Fruit fly (Drosophila melanogaster): ENCODE data around the gene mor.

mor gene

DNA sequence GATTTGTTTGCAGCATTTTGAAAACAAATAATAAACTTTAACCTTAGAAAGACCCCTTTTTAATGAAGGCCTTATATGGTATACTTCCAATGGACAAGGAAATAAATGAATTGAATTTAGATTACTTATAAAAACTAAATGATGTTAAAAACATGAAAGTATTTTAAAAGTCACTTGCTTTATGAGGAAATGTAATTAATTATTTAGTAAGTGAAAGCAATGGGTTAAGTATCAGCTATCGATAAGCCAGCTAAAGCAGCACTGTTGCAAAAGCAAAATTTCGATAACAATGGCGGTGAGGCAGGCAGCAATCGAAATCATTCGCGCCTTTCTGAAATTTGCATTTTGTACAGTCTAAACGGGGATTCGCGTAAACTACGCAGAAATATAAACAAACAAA lies 7.5 kb downstream of the mor start, which contains the start of the genes CG32856 and Rbf2 (continued):
- no peak for TF ChIP-seq TFAM (GFP tag; optimal IDR thresholded peaks at IDR 0.05)
- no peak for TF ChIP-seq ro (GFP tag; IDR thresholded peaks at IDR 0.05)
- TF ChIP-seq CG2116 (GFP tag; optimal IDR thresholded peaks at IDR 0.05) = peak; percentile 99
- TF ChIP-seq CG15479 (GFP tag; optimal IDR thresholded peaks at IDR 0.05) = peak; percentile 13
- TF ChIP-seq Dip3 (GFP tag; optimal IDR thresholded peaks at IDR 0.05) = peak; percentile 84
- no peak for TF ChIP-seq sens-2 (GFP tag; IDR thresholded peaks at IDR 0.05)
- TF ChIP-seq Dp (GFP tag; optimal IDR thresholded peaks at IDR 0.05) = peak; percentile 84
- TF ChIP-seq slou (GFP tag; optimal IDR thresholded peaks at IDR 0.05) = peak; percentile 74
- peak; percentile 95 for TF ChIP-seq Med (GFP tag)
- TF ChIP-seq CG30020 (tag; optimal IDR thresholded peaks at IDR 0.05) = peak; percentile 82
- no peak for TF ChIP-seq Ada2b (GFP tag; IDR thresholded peaks at IDR 0.05)
- TF ChIP-seq exex (tag; optimal IDR thresholded peaks at IDR 0.05) = peak; percentile 8
- no peak for TF ChIP-seq CG1529 (GFP tag; optimal IDR thresholded peaks at IDR 0.05)
- no peak for TF ChIP-seq caup (GFP tag; optimal IDR thresholded peaks at IDR 0.05; ENCODE audit: severe bottlenecking)
- no peak for TF ChIP-seq Eip74EF (GFP tag; optimal IDR thresholded peaks at IDR 0.05)
- no peak for TF ChIP-seq CG3281 (GFP tag; optimal IDR thresholded peaks at IDR 0.05)
- TF ChIP-seq sisA (GFP tag; IDR thresholded peaks at IDR 0.05) = no peak
- TF ChIP-seq CG12942 (GFP tag; optimal IDR thresholded peaks at IDR 0.05) = peak; percentile 80
- peak in 1 of 2 experiments; percentile 69 for TF ChIP-seq chif (GFP tag; optimal IDR thresholded peaks at IDR 0.05)
- TF ChIP-seq dm (GFP tag; optimal IDR thresholded peaks at IDR 0.05) = peak; percentile 71
- TF ChIP-seq crp (GFP tag; optimal IDR thresholded peaks at IDR 0.05) = peak in 1 of 2 experiments; percentile 69
- TF ChIP-seq ara (GFP tag; IDR thresholded peaks at IDR 0.05) = no peak
- peak; percentile 88 for TF ChIP-seq lilli (GFP tag; optimal IDR thresholded peaks at IDR 0.05)
- TF ChIP-seq ase (GFP tag; IDR thresholded peaks at IDR 0.05) = no peak
- no peak; the same call in 2 of the 3 replicates for TF ChIP-seq jigr1 (GFP tag; IDR thresholded peaks at IDR 0.05)
- TF ChIP-seq croc (GFP tag; conservative IDR thresholded peaks at IDR 0.05) = no peak
- TF ChIP-seq gfzf (GFP tag; optimal IDR thresholded peaks at IDR 0.05) = peak; percentile 28
- TF ChIP-seq bigmax (GFP tag; optimal IDR thresholded peaks at IDR 0.05) = peak; percentile 43
- TF ChIP-seq CG9876 (GFP tag; optimal IDR thresholded peaks at IDR 0.05) = peak; percentile 42
- TF ChIP-seq Hsf (GFP tag; optimal IDR thresholded peaks at IDR 0.05) = peak; percentile 91
- TF ChIP-seq CrebB (tag; optimal IDR thresholded peaks at IDR 0.05) = peak; percentile 65
- no peak for TF ChIP-seq CG11093 (GFP tag; IDR thresholded peaks at IDR 0.05)
- TF ChIP-seq BEAF-32 (GFP tag; optimal IDR thresholded peaks at IDR 0.05) = peak; percentile 79
- TF ChIP-seq crol (GFP tag; IDR thresholded peaks at IDR 0.05) = no peak
- TF ChIP-seq ash1 (GFP tag; optimal IDR thresholded peaks at IDR 0.05) = no peak
- no peak for TF ChIP-seq Lim3 (GFP tag; IDR thresholded peaks at IDR 0.05)
- TF ChIP-seq odd (GFP tag; optimal IDR thresholded peaks at IDR 0.05) = peak; percentile 58
- peak; percentile 14; the same call in 1 of the 2 replicates for TF ChIP-seq CG5953 (GFP tag; IDR thresholded peaks at IDR 0.05)
- TF ChIP-seq CG30431 (GFP tag; optimal IDR thresholded peaks at IDR 0.05) = no peak
- TF ChIP-seq CG9797 (GFP tag; optimal IDR thresholded peaks at IDR 0.05) = peak; percentile 2
- peak; percentile 62 for TF ChIP-seq inv (GFP tag; IDR thresholded peaks at IDR 0.05; ENCODE audit: partially characterized antibody)
- TF ChIP-seq NC2α (GFP tag; optimal IDR thresholded peaks at IDR 0.05) = no peak
- peak; percentile 16 for TF ChIP-seq emc (GFP tag; optimal IDR thresholded peaks at IDR 0.05)
- TF ChIP-seq twi (tag; optimal IDR thresholded peaks at IDR 0.05) = no peak
- TF ChIP-seq ham (GFP tag; IDR thresholded peaks at IDR 0.05) = no peak
- TF ChIP-seq CG33557 (GFP tag; optimal IDR thresholded peaks at IDR 0.05) = peak; percentile 80
- peak; percentile 69 for TF ChIP-seq wek (GFP tag; optimal IDR thresholded peaks at IDR 0.05)
- peak; percentile 57 for TF ChIP-seq CG16815 (GFP tag; optimal IDR thresholded peaks at IDR 0.05)
- peak; percentile 91 for TF ChIP-seq CG3847 (GFP tag; IDR thresholded peaks at IDR 0.05)
- peak; percentile 60 for TF ChIP-seq CG8089 (GFP tag; optimal IDR thresholded peaks at IDR 0.05)
- peak; percentile 60 for TF ChIP-seq Fer2 (tag; optimal IDR thresholded peaks at IDR 0.05)

Data from whole organism, embryonic.